Fruit fly (Drosophila melanogaster): Measurements from ENCODE around the gene CG7542.

Gene CG7542

DNA sequence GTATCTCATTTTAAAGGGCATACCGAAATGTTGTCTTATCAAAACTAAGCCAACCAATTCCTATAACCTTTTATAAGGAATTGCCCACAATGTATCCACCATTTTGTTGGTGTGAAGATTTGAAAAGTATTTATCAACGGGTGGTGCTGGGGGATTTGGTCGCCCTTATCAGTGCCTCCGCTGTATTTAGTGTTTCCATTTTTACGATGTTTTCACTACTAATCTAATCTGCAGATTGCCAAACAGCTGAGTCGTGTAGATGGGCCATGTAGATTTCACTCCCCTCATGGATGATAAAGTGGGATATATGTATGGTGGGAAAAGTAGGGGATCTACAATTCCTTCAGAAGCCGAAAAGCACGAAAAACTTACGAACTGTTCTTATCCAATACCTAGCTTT is 18.2 kb upstream of the CG7542 start (continued):
- TF ChIP-seq tna (GFP tag; IDR thresholded peaks at IDR 0.05; ENCODE audit: partially characterized antibody), result no peak
- TF ChIP-seq tap (tag; optimal IDR thresholded peaks at IDR 0.05), result no peak
- no peak for TF ChIP-seq CG18764 (GFP tag; optimal IDR thresholded peaks at IDR 0.05)
- no peak for TF ChIP-seq zfh2 (GFP tag; optimal IDR thresholded peaks at IDR 0.05)
- no peak for TF ChIP-seq E2f1 (GFP tag; IDR thresholded peaks at IDR 0.05)
- no peak for TF ChIP-seq tio (GFP tag; optimal IDR thresholded peaks at IDR 0.05)
- no peak for TF ChIP-seq psq (GFP tag; optimal IDR thresholded peaks at IDR 0.05)
- TF ChIP-seq CG31365 (tag; optimal IDR thresholded peaks at IDR 0.05), result no peak
- no peak for TF ChIP-seq CG8290 (GFP tag; optimal IDR thresholded peaks at IDR 0.05)
- peak in 1 of 2 experiments; percentile 35 for TF ChIP-seq CG8290 (tag; optimal IDR thresholded peaks at IDR 0.05)
- no peak for TF ChIP-seq Scr (GFP tag; IDR thresholded peaks at IDR 0.05; ENCODE audit: partially characterized antibody)
- no peak for TF ChIP-seq twi (tag; optimal IDR thresholded peaks at IDR 0.05)
- TF ChIP-seq CG7928 (GFP tag; optimal IDR thresholded peaks at IDR 0.05), result no peak
- no peak for TF ChIP-seq CG11723 (GFP tag; optimal IDR thresholded peaks at IDR 0.05)
- TF ChIP-seq CG4360 (GFP tag; IDR thresholded peaks at IDR 0.05), result no peak
- TF ChIP-seq disco-r (GFP tag; optimal IDR thresholded peaks at IDR 0.05), result no peak
- no peak for TF ChIP-seq CG6254 (GFP tag; optimal IDR thresholded peaks at IDR 0.05)
- no peak for TF ChIP-seq abd-A (tag; optimal IDR thresholded peaks at IDR 0.05)
- no peak for TF ChIP-seq fru (optimal IDR thresholded peaks at IDR 0.05)
- TF ChIP-seq Awh (GFP tag; IDR thresholded peaks at IDR 0.05), result no peak
- no peak for TF ChIP-seq hkb (optimal IDR thresholded peaks at IDR 0.05)
- TF ChIP-seq hkb (GFP tag; IDR thresholded peaks at IDR 0.05), result no peak
- no peak for TF ChIP-seq Hr51 (GFP tag; optimal IDR thresholded peaks at IDR 0.05)
- TF ChIP-seq CG8944 (GFP tag; optimal IDR thresholded peaks at IDR 0.05), result no peak
- no peak for TF ChIP-seq klu (GFP tag; IDR thresholded peaks at IDR 0.05)
- TF ChIP-seq Mrtf (GFP tag; IDR thresholded peaks at IDR 0.05), result no peak
- TF ChIP-seq CG14014 (GFP tag; IDR thresholded peaks at IDR 0.05), result no peak
- peak in 1 of 2 experiments; percentile 46 for TF ChIP-seq Hr78 (GFP tag; optimal IDR thresholded peaks at IDR 0.05)
- TF ChIP-seq aop (GFP tag; IDR thresholded peaks at IDR 0.05), result no peak
- peak; percentile 9 for TF ChIP-seq PHDP (tag; optimal IDR thresholded peaks at IDR 0.05)
- TF ChIP-seq dmrt11E (tag; optimal IDR thresholded peaks at IDR 0.05), result no peak
- TF ChIP-seq CG4707 (GFP tag; optimal IDR thresholded peaks at IDR 0.05), result no peak
- no peak for TF ChIP-seq Oli (tag; optimal IDR thresholded peaks at IDR 0.05)
- TF ChIP-seq CG4617 (GFP tag; optimal IDR thresholded peaks at IDR 0.05; ENCODE audit: borderline replicate concordance), result no peak
- TF ChIP-seq H15 (GFP tag; IDR thresholded peaks at IDR 0.05), result no peak
- no peak for TF ChIP-seq fd102C (GFP tag; optimal IDR thresholded peaks at IDR 0.05)
- no peak for TF ChIP-seq ewg (GFP tag; optimal IDR thresholded peaks at IDR 0.05)
- no peak for TF ChIP-seq CG9727 (GFP tag; optimal IDR thresholded peaks at IDR 0.05)
- TF ChIP-seq nom (GFP tag; optimal IDR thresholded peaks at IDR 0.05), result no peak
- TF ChIP-seq Sry-β (GFP tag; optimal IDR thresholded peaks at IDR 0.05), result no peak
- no peak for TF ChIP-seq Optix (GFP tag; IDR thresholded peaks at IDR 0.05)
- no peak for TF ChIP-seq nmo (GFP tag; optimal IDR thresholded peaks at IDR 0.05)
- no peak for TF ChIP-seq HLH3B (GFP tag; IDR thresholded peaks at IDR 0.05)
- peak; percentile 70 for TF ChIP-seq CG13296 (GFP tag; optimal IDR thresholded peaks at IDR 0.05)
- TF ChIP-seq hb (GFP tag; IDR thresholded peaks at IDR 0.05; ENCODE audit: partially characterized antibody), result no peak
- TF ChIP-seq CG42726 (GFP tag; IDR thresholded peaks at IDR 0.05; ENCODE audit: partially characterized antibody), result no peak
- TF ChIP-seq pros (GFP tag; optimal IDR thresholded peaks at IDR 0.05), result peak; percentile 16
- no peak for TF ChIP-seq wdn (GFP tag; IDR thresholded peaks at IDR 0.05)
- no peak for TF ChIP-seq oc (tag; optimal IDR thresholded peaks at IDR 0.05)
- no peak for TF ChIP-seq CG16779 (GFP tag; IDR thresholded peaks at IDR 0.05)
- no peak for TF ChIP-seq CG10147 (GFP tag; optimal IDR thresholded peaks at IDR 0.05)
- no peak for TF ChIP-seq CG3281 (GFP tag; optimal IDR thresholded peaks at IDR 0.05)

Measured in whole organism, embryonic.